Worm (Caenorhabditis elegans): ENCODE results near the gene set-26.

ce11 chrIV:16643782-16644181 lies 11.9 kb downstream of the set-26 start:
- no peak for TF ChIP-seq med-1 (GFP tag; optimal IDR thresholded peaks at IDR 0.05; ENCODE audit: insufficient read depth)
- TF ChIP-seq klf-2 (GFP tag; conservative IDR thresholded peaks at IDR 0.05): no peak
- TF ChIP-seq ref-1 (GFP tag; conservative IDR thresholded peaks at IDR 0.05): no peak
- no peak for TF ChIP-seq flt-1 (GFP tag; IDR thresholded peaks at IDR 0.05)
- TF ChIP-seq tab-1 (GFP tag; IDR thresholded peaks at IDR 0.05): no peak
- TF ChIP-seq cog-1 (tag; optimal IDR thresholded peaks at IDR 0.05): no peak

Measured in whole organism, midembryonic.